Fruit fly (Drosophila melanogaster) whole organism, embryonic: ENCODE results near the gene galectin.
A peak's percentile ranks its signal among the peaks of the same experiment; 100 is the strongest.

Experiments
- Asciz ChIP-seq: fragments of 200-800 bp; sonication (Bioruptor generic); optimal IDR thresholded peaks from 2 replicates; lab custom pipeline; 2017; ENCODE audit warnings: missing biosample characterization, mild to moderate bottlenecking, missing genetic modification characterization, missing genetic modification reagents
- CG12744 ChIP-seq: fragments of 200-800 bp; sonication (Bioruptor generic); optimal IDR thresholded peaks from 2 replicates; lab custom pipeline; 2016; ENCODE audit warnings: missing biosample characterization, missing genetic modification characterization
- CG14014 ChIP-seq: fragments of 200-800 bp; sonication (Bioruptor generic); IDR thresholded peaks from 2 replicates; pipeline ENCODE4 v1.3.6; 2022; ENCODE audit warnings: missing biosample characterization, missing genetic modification characterization
- CG15514 ChIP-seq: fragments of 200-800 bp; sonication (Bioruptor generic); optimal IDR thresholded peaks from 3 replicates; lab custom pipeline; 2017; ENCODE audit warnings: missing biosample characterization, missing genetic modification characterization, mild to moderate bottlenecking, moderate library complexity, missing genetic modification reagents
- CG15696 ChIP-seq: fragments of 200-800 bp; sonication (Bioruptor generic); optimal IDR thresholded peaks from 2 replicates; lab custom pipeline; 2019; ENCODE audit warnings: missing biosample characterization, mild to moderate bottlenecking, missing genetic modification characterization, moderate library complexity
- CG17612 ChIP-seq: fragments of 200-800 bp; sonication (Bioruptor generic); IDR thresholded peaks from 2 replicates; pipeline ENCODE4 v1.3.6; 2022; ENCODE audit warnings: missing biosample characterization, missing genetic modification characterization
- CG17912 ChIP-seq: fragments of 200-800 bp; sonication (Bioruptor generic); optimal IDR thresholded peaks from 2 replicates; lab custom pipeline; 2018; ENCODE audit warnings: missing biosample characterization, mild to moderate bottlenecking, missing genetic modification characterization
- CG31365 ChIP-seq: fragments of 200-800 bp; sonication (Bioruptor generic); optimal IDR thresholded peaks from 2 replicates; lab custom pipeline; 2018; ENCODE audit warnings: missing biosample characterization, mild to moderate bottlenecking, missing genetic modification characterization
- CG32772 ChIP-seq: fragments of 200-800 bp; sonication (Bioruptor generic); IDR thresholded peaks from 2 replicates; pipeline ENCODE4 v1.3.6; 2022; ENCODE audit warnings: missing biosample characterization, missing genetic modification characterization
- CG34422 ChIP-seq: fragments of 200-800 bp; sonication (Bioruptor generic); IDR thresholded peaks from 3 replicates; pipeline ENCODE4 v1.3.6; 2022; ENCODE audit warnings: missing biosample characterization, missing genetic modification characterization
- CG6272 ChIP-seq: fragments of 200-800 bp; sonication (Bioruptor generic); IDR thresholded peaks from 2 replicates; pipeline ENCODE4 v1.3.6; 2022; ENCODE audit warnings: missing biosample characterization, missing genetic modification characterization
- CG6654 ChIP-seq: fragments of 200-800 bp; sonication (Bioruptor generic); optimal IDR thresholded peaks from 2 replicates; lab custom pipeline; 2017; ENCODE audit warnings: missing biosample characterization, mild to moderate bottlenecking, missing genetic modification characterization
- CG6689 ChIP-seq: fragments of 200-800 bp; sonication (Bioruptor generic); IDR thresholded peaks from 2 replicates; pipeline ENCODE4 v1.3.6; 2022; ENCODE audit warnings: missing biosample characterization, missing genetic modification characterization
- CG6854 ChIP-seq: fragments of 200-800 bp; sonication (Bioruptor generic); optimal IDR thresholded peaks from 3 replicates; lab custom pipeline; 2017; ENCODE audit warnings: missing biosample characterization, mild to moderate bottlenecking, missing genetic modification characterization
- CG7928 ChIP-seq: fragments of 200-800 bp; sonication (Bioruptor generic); optimal IDR thresholded peaks from 2 replicates; lab custom pipeline; 2017; ENCODE audit warnings: missing biosample characterization, mild to moderate bottlenecking, missing genetic modification characterization
- CG7963 ChIP-seq: fragments of 200-800 bp; sonication (Bioruptor generic); IDR thresholded peaks from 3 replicates; pipeline ENCODE4 v1.3.6; 2022; ENCODE audit warnings: missing biosample characterization, missing genetic modification characterization; ENCODE audit not compliant: partially characterized antibody
- CG8359 ChIP-seq: fragments of 200-800 bp; sonication (Bioruptor generic); optimal IDR thresholded peaks from 2 replicates; lab custom pipeline; 2017; ENCODE audit warnings: missing biosample characterization, mild to moderate bottlenecking, missing genetic modification characterization, borderline replicate concordance
- CG8478 ChIP-seq: fragments of >200 bp; optimal IDR thresholded peaks from 2 replicates; lab custom pipeline; 2018
- CG9797 ChIP-seq: fragments of 200-800 bp; sonication (Bioruptor generic); optimal IDR thresholded peaks from 3 replicates; lab custom pipeline; 2018; ENCODE audit warnings: missing biosample characterization, mild to moderate bottlenecking, missing genetic modification characterization
- CG9932 ChIP-seq: fragments of 200-800 bp; sonication (Bioruptor generic); IDR thresholded peaks from 2 replicates; pipeline ENCODE4 v1.3.6; 2022; ENCODE audit warnings: missing biosample characterization, missing genetic modification characterization
- Chrac-16 ChIP-seq: fragments of 200-800 bp; sonication (Bioruptor generic); optimal IDR thresholded peaks from 3 replicates; lab custom pipeline; 2016; ENCODE audit warnings: missing biosample characterization, missing genetic modification characterization
- Doc2 ChIP-seq: fragments of 200-800 bp; sonication (Bioruptor generic); IDR thresholded peaks from 2 replicates; pipeline ENCODE4 v1.3.6; 2022; ENCODE audit warnings: missing biosample characterization, missing genetic modification characterization
- Drgx ChIP-seq: fragments of 200-800 bp; sonication (Bioruptor generic); IDR thresholded peaks from 2 replicates; pipeline ENCODE4 v1.3.6; 2022; ENCODE audit warnings: missing biosample characterization, missing genetic modification characterization
- Fer1 ChIP-seq: fragments of 200-800 bp; sonication (Bioruptor generic); optimal IDR thresholded peaks from 2 replicates; lab custom pipeline; 2017; ENCODE audit warnings: missing biosample characterization, mild to moderate bottlenecking, missing genetic modification characterization
- HLH4C ChIP-seq: fragments of 200-800 bp; sonication (Bioruptor generic); IDR thresholded peaks from 3 replicates; pipeline ENCODE4 v1.3.6; 2022; ENCODE audit warnings: missing biosample characterization, missing genetic modification characterization; ENCODE audit not compliant: partially characterized antibody
- Hmr ChIP-seq: fragments of 200-800 bp; sonication (Bioruptor generic); optimal IDR thresholded peaks from 3 replicates; lab custom pipeline; 2017; ENCODE audit warnings: mild to moderate bottlenecking, missing biosample characterization, missing genetic modification reagents, missing genetic modification characterization
- Lim3 ChIP-seq: fragments of 200-800 bp; sonication (Bioruptor generic); IDR thresholded peaks from 2 replicates; pipeline ENCODE4 v1.3.6; 2022; ENCODE audit warnings: missing biosample characterization, missing genetic modification characterization
- MESR4 ChIP-seq: fragments of 200-800 bp; sonication (Bioruptor generic); optimal IDR thresholded peaks from 2 replicates; lab custom pipeline; 2018; ENCODE audit warnings: missing biosample characterization, mild to moderate bottlenecking, missing genetic modification characterization, moderate library complexity
- NfI ChIP-seq: fragments of 200-800 bp; sonication (Bioruptor generic); optimal IDR thresholded peaks from 3 replicates; lab custom pipeline; 2018; ENCODE audit warnings: missing biosample characterization, mild to moderate bottlenecking, missing genetic modification characterization, moderate library complexity
- Oli ChIP-seq: fragments of 200-800 bp; sonication (Bioruptor generic); optimal IDR thresholded peaks from 2 replicates; lab custom pipeline; 2018; ENCODE audit warnings: missing biosample characterization, mild to moderate bottlenecking, missing genetic modification characterization, moderate library complexity
- Opbp ChIP-seq: fragments of 200-800 bp; sonication (Bioruptor generic); IDR thresholded peaks from 3 replicates; pipeline ENCODE4 v1.3.6; 2022; ENCODE audit warnings: missing biosample characterization, missing genetic modification characterization; ENCODE audit not compliant: partially characterized antibody
- Sry-β ChIP-seq: fragments of 200-800 bp; sonication (Bioruptor generic); optimal IDR thresholded peaks from 2 replicates; lab custom pipeline; 2018; ENCODE audit warnings: missing biosample characterization, mild to moderate bottlenecking, missing genetic modification characterization, moderate library complexity
- Xrp1 ChIP-seq: fragments of 200-800 bp; sonication (Bioruptor generic); IDR thresholded peaks from 2 replicates; pipeline ENCODE4 v1.3.6; 2022; ENCODE audit warnings: missing biosample characterization, missing genetic modification characterization
- bcd ChIP-seq: fragments of 200-800 bp; sonication (Bioruptor generic); optimal IDR thresholded peaks from 2 replicates; lab custom pipeline; 2017; ENCODE audit warnings: missing biosample characterization, mild to moderate bottlenecking, missing genetic modification characterization
- bigmax ChIP-seq: fragments of 200-800 bp; sonication (Bioruptor generic); optimal IDR thresholded peaks from 2 replicates; lab custom pipeline; 2018; ENCODE audit warnings: missing biosample characterization, mild to moderate bottlenecking, missing genetic modification characterization
- cg ChIP-seq: fragments of 200-800 bp; sonication (Bioruptor generic); optimal IDR thresholded peaks from 3 replicates; lab custom pipeline; 2019; ENCODE audit warnings: missing biosample characterization, mild to moderate bottlenecking, missing genetic modification characterization, moderate library complexity
- chif ChIP-seq, 2 experiments: fragments of 200-800 bp; sonication (Bioruptor generic); optimal IDR thresholded peaks; 3 replicates each; lab custom pipeline; 2016; ENCODE audit warnings: missing biosample characterization in 2 of 2, missing genetic modification characterization in 2 of 2
- dimm ChIP-seq: fragments of 200-800 bp; sonication (Bioruptor generic); IDR thresholded peaks from 2 replicates; pipeline ENCODE4 v1.3.6; 2022; ENCODE audit warnings: missing biosample characterization, missing genetic modification characterization
- dmrt99B ChIP-seq: fragments of 200-800 bp; sonication (Bioruptor generic); optimal IDR thresholded peaks from 2 replicates; lab custom pipeline; 2018; ENCODE audit warnings: missing biosample characterization, mild to moderate bottlenecking, missing genetic modification characterization, moderate library complexity
- en ChIP-seq: fragments of 200-800 bp; sonication (Bioruptor generic); optimal IDR thresholded peaks from 2 replicates; lab custom pipeline; 2016; ENCODE audit warnings: missing biosample characterization, missing genetic modification characterization
- fd102C ChIP-seq: fragments of 200-800 bp; sonication (Bioruptor generic); optimal IDR thresholded peaks from 2 replicates; lab custom pipeline; 2018; ENCODE audit warnings: missing biosample characterization, mild to moderate bottlenecking, missing genetic modification characterization, moderate library complexity
- gcm2 ChIP-seq: fragments of 200-800 bp; sonication (Bioruptor generic); optimal IDR thresholded peaks from 2 replicates; lab custom pipeline; 2016; ENCODE audit warnings: missing biosample characterization, missing genetic modification characterization
- her ChIP-seq: fragments of 200-800 bp; sonication (Bioruptor generic); optimal IDR thresholded peaks from 2 replicates; lab custom pipeline; 2016; ENCODE audit warnings: missing biosample characterization, missing genetic modification characterization
- lilli ChIP-seq: fragments of 200-800 bp; sonication (Bioruptor generic); optimal IDR thresholded peaks from 3 replicates; lab custom pipeline; 2016; ENCODE audit warnings: missing biosample characterization, missing genetic modification characterization
- mirr ChIP-seq: fragments of 200-800 bp; sonication (Bioruptor generic); optimal IDR thresholded peaks from 3 replicates; lab custom pipeline; 2018; ENCODE audit warnings: missing biosample characterization, mild to moderate bottlenecking, missing genetic modification characterization
- peb ChIP-seq: fragments of 200-800 bp; sonication (Bioruptor generic); IDR thresholded peaks from 2 replicates; pipeline ENCODE4 v1.3.6; 2022; ENCODE audit warnings: missing biosample characterization, missing genetic modification characterization
- sim ChIP-seq: fragments of 200-800 bp; sonication (Bioruptor generic); IDR thresholded peaks from 2 replicates; pipeline ENCODE4 v1.3.6; 2022; ENCODE audit warnings: missing biosample characterization, missing genetic modification characterization
- sima ChIP-seq: fragments of 200-800 bp; sonication (Bioruptor generic); optimal IDR thresholded peaks from 2 replicates; lab custom pipeline; 2016; ENCODE audit warnings: missing biosample characterization, missing genetic modification characterization
- slp2 ChIP-seq: fragments of 200-800 bp; sonication (Bioruptor generic); optimal IDR thresholded peaks from 2 replicates; lab custom pipeline; 2016; ENCODE audit warnings: missing biosample characterization, missing genetic modification characterization
- trh ChIP-seq: fragments of 200-800 bp; sonication (Bioruptor generic); optimal IDR thresholded peaks from 2 replicates; lab custom pipeline; 2016; ENCODE audit warnings: missing biosample characterization, missing genetic modification characterization
- unpg ChIP-seq: fragments of 200-800 bp; sonication (Bioruptor generic); optimal IDR thresholded peaks from 3 replicates; lab custom pipeline; 2018; ENCODE audit warnings: missing biosample characterization, mild to moderate bottlenecking, missing genetic modification characterization, moderate library complexity
- yki ChIP-seq: fragments of >200 bp; optimal IDR thresholded peaks from 3 replicates; lab custom pipeline; 2018
- zfh1 ChIP-seq: fragments of 200-800 bp; sonication (Bioruptor generic); IDR thresholded peaks from 3 replicates; pipeline ENCODE4 v1.3.6; 2022; ENCODE audit warnings: missing biosample characterization, missing genetic modification characterization

The galectin gene

DNA sequence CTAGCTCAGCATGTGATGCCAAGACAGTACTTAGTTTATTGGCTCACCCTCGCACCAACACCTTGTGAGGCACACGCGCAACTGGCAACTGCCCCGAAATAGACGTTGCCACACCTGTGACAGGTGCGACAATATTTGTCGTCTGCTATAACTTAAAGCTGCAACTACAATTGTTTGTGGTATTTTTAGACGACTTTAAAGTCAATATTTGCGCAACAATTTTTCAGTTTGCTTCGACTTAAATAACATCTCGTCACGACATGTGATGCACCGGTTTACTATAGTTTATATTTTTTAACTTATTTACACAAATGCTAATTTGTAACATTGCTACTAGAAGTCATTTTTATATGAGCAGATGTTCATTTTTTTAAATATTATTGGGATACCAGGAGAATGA lies 9.6 kb downstream of the galectin start (continued):
- no peak for TF ChIP-seq Drgx (GFP tag; lab: Robert Waterston, UW)
- TF ChIP-seq HLH4C = no peak
- no peak for TF ChIP-seq CG9932
- TF ChIP-seq unpg = peak; percentile 47
- TF ChIP-seq Chrac-16 = no peak
- no peak for TF ChIP-seq CG17912 (GFP tag; lab: Kevin White, UChicago)
- TF ChIP-seq CG6854 = peak; percentile 62
- peak; percentile 62 for TF ChIP-seq CG15514
- no peak for TF ChIP-seq Oli (tag; lab: Kevin White, UChicago)
- TF ChIP-seq mirr = peak; percentile 19
- no peak for TF ChIP-seq fd102C
- no peak for TF ChIP-seq CG8478 (lab: Kevin White, UChicago)
- no peak for TF ChIP-seq bcd (GFP tag; lab: Kevin White, UChicago)
- TF ChIP-seq CG34422 (GFP tag; lab: Robert Waterston, UW) = no peak
- peak; percentile 76 for TF ChIP-seq Fer1 (GFP tag; lab: Kevin White, UChicago)
- no peak for TF ChIP-seq her (GFP tag; lab: Kevin White, UChicago)
- TF ChIP-seq trh (GFP tag; lab: Kevin White, UChicago) = no peak
- TF ChIP-seq dmrt99B (tag; lab: Kevin White, UChicago) = peak; percentile 28
- TF ChIP-seq en (GFP tag; lab: Kevin White, UChicago) = no peak
- TF ChIP-seq Asciz = peak; percentile 83
- TF ChIP-seq Hmr (GFP tag; lab: Kevin White, UChicago) = peak; percentile 49
- peak; percentile 2 for TF ChIP-seq lilli (GFP tag; lab: Kevin White, UChicago)
- peak; percentile 38 for TF ChIP-seq CG8359
- no peak for TF ChIP-seq CG15696 (tag; lab: Kevin White, UChicago)
- no peak for TF ChIP-seq peb (GFP tag; lab: Robert Waterston, UW)
- TF ChIP-seq gcm2 (GFP tag; lab: Kevin White, UChicago) = no peak
- peak; percentile 40 for TF ChIP-seq CG31365
- TF ChIP-seq dimm (GFP tag; lab: Robert Waterston, UW) = no peak
- TF ChIP-seq CG6272 = no peak
- no peak for TF ChIP-seq chif (GFP tag; optimal IDR thresholded peaks at IDR 0.05; lab: Kevin White, UChicago)
- no peak for TF ChIP-seq CG7963 (GFP tag; lab: Robert Waterston, UW)
- no peak for TF ChIP-seq MESR4 (GFP tag; lab: Kevin White, UChicago)
- TF ChIP-seq Lim3 (GFP tag; lab: Robert Waterston, UW) = no peak
- TF ChIP-seq CG14014 (GFP tag; lab: Robert Waterston, UW) = no peak
- TF ChIP-seq yki (lab: Kevin White, UChicago) = no peak
- no peak for TF ChIP-seq CG17612 (GFP tag; lab: Robert Waterston, UW)
- no peak for TF ChIP-seq bigmax
- TF ChIP-seq cg (GFP tag; lab: Kevin White, UChicago) = no peak
- TF ChIP-seq CG12744 = no peak
- no peak for TF ChIP-seq CG6689 (GFP tag; lab: Robert Waterston, UW)
- TF ChIP-seq CG9797 (GFP tag; lab: Kevin White, UChicago) = no peak
- peak; percentile 55 for TF ChIP-seq Xrp1
- TF ChIP-seq CG6654 (GFP tag; lab: Kevin White, UChicago) = no peak
- no peak for TF ChIP-seq Doc2 (GFP tag; lab: Robert Waterston, UW)
- TF ChIP-seq sima (GFP tag; lab: Kevin White, UChicago) = no peak
- TF ChIP-seq sim (GFP tag; lab: Robert Waterston, UW) = no peak
- TF ChIP-seq CG32772 (GFP tag; lab: Robert Waterston, UW) = no peak
- no peak for TF ChIP-seq Opbp (GFP tag; lab: Robert Waterston, UW)
- TF ChIP-seq slp2 (GFP tag; lab: Kevin White, UChicago) = no peak
- TF ChIP-seq CG7928 (GFP tag; lab: Kevin White, UChicago) = no peak
- no peak for TF ChIP-seq Sry-β (GFP tag; lab: Kevin White, UChicago)
- TF ChIP-seq NfI = peak; percentile 22
- no peak for TF ChIP-seq zfh1
